Worm (Caenorhabditis elegans) whole organism, early embryonic: ENCODE data around the gene F54D8.6.

Source experiments
- ama-1 ChIP-seq: fragments of 150-350 bp; optimal IDR thresholded peaks from 2 replicates; lab custom pipeline; 2014
- ceh-13 ChIP-seq: fragments of 200-800 bp; sonication (Bioruptor generic); optimal IDR thresholded peaks from 2 replicates; lab custom pipeline; 2018; ENCODE audit warnings: mild to moderate bottlenecking, missing genetic modification characterization, missing compliant biosample characterization
- hmg-4 ChIP-seq: fragments of 200-800 bp; sonication (Bioruptor generic); optimal IDR thresholded peaks from 2 replicates; lab custom pipeline; 2018; ENCODE audit warnings: mild to moderate bottlenecking, missing genetic modification characterization, missing compliant biosample characterization
- hnd-1 ChIP-seq: sonication (generic microtip); optimal IDR thresholded peaks from 2 replicates; lab custom pipeline; 2016; ENCODE audit warnings: missing genetic modification characterization, missing compliant biosample characterization
- pes-1 ChIP-seq: fragments of 200-800 bp; sonication (Bioruptor generic); IDR thresholded peaks from 2 replicates; pipeline ENCODE4 v1.3.6; 2022; ENCODE audit warnings: missing genetic modification reagents, missing genetic modification characterization, missing compliant biosample characterization
- sea-1 ChIP-seq: fragments of 200-800 bp; sonication (Bioruptor generic); conservative IDR thresholded peaks from 2 replicates; pipeline ENCODE4 v1.3.6; 2022; ENCODE audit warnings: missing genetic modification characterization, missing compliant biosample characterization
- tra-4 ChIP-seq: sonication (generic microtip); optimal IDR thresholded peaks from 2 replicates; lab custom pipeline; 2017; ENCODE audit warnings: missing genetic modification characterization, missing compliant biosample characterization

ce11 chrIII:5153137-5153536 is 50.4 kb downstream of the F54D8.6 start, which contains the start of the genes rbm-42 and grwd-1:
- TF ChIP-seq ama-1 (lab: Kevin White, UChicago) (no peak), hnd-1 (tag; lab: Kevin White, UChicago) (no peak), hmg-4 (GFP tag; lab: Kevin White, UChicago) (no peak), sea-1 (no peak), ceh-13 (GFP tag; lab: Kevin White, UChicago) (no peak), tra-4 (tag; lab: Kevin White, UChicago) (no peak), pes-1 (no peak)
